Worm (Caenorhabditis elegans) whole organism, L3 larva: ENCODE data around the gene srd-74.

ENCODE experiments used
- ama-1 ChIP-seq: fragments of 150-350 bp; optimal IDR thresholded peaks from 2 replicates; lab custom pipeline; 2018
- ceh-28 ChIP-seq: fragments of 150-350 bp; optimal IDR thresholded peaks from 2 replicates; lab custom pipeline; 2014; ENCODE audit warnings: missing biosample characterization, missing genetic modification reagents, missing genetic modification characterization
- mdl-1 ChIP-seq: fragments of 150-350 bp; optimal IDR thresholded peaks from 2 replicates; lab custom pipeline; 2014; ENCODE audit warnings: missing biosample characterization, missing genetic modification characterization
- nhr-76 ChIP-seq: fragments of 150-350 bp; sonication (generic microtip); optimal IDR thresholded peaks from 5 replicates; lab custom pipeline; 2014; ENCODE audit warnings: missing biosample characterization, missing genetic modification characterization
- pha-4 ChIP-seq: fragments of 150-350 bp; optimal IDR thresholded peaks from 2 replicates; lab custom pipeline; 2014; ENCODE audit warnings: missing biosample characterization, missing genetic modification reagents, missing genetic modification characterization
- zag-1 ChIP-seq: fragments of 150-350 bp; optimal IDR thresholded peaks from 2 replicates; lab custom pipeline; 2014; ENCODE audit warnings: missing biosample characterization, missing genetic modification characterization

DNA sequence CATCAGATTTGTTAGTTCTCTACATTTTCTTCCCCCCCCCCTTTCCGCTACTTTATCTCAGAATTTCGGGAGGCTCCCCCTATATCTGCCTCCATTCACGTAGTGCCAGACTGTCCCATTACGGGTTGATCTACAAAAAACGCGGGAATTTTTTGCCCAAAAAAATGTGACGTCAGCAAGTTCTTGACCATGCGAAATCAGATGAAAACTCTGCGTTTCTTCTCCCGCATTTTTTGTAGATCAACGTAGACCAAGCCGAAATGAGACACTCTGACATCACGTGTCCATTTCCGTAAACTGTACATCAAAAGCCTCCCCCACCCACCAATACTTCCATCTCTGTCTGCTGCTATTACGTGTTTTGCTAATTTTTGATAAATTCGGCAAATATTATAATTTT, 42.7 kb downstream of the srd-74 start:
- TF ChIP-seq mdl-1 (tag; lab: Kevin White, UChicago), result no peak
- no peak for TF ChIP-seq ama-1
- TF ChIP-seq ceh-28 (tag; lab: Kevin White, UChicago), result no peak
- TF ChIP-seq pha-4 (tag; lab: Kevin White, UChicago), result no peak
- TF ChIP-seq zag-1 (tag; lab: Kevin White, UChicago), result no peak
- no peak for TF ChIP-seq nhr-76 (tag; lab: Kevin White, UChicago)
